Worm (Caenorhabditis elegans) whole organism, L1 larva: ENCODE results near the gene sre-43.

ENCODE experiments used
- C04F5.9 ChIP-seq: sonication (generic microtip); optimal IDR thresholded peaks from 2 replicates; lab custom pipeline; 2016; ENCODE audit warnings: missing genetic modification characterization, missing compliant biosample characterization
- C34B4.2 ChIP-seq: sonication (generic microtip); optimal IDR thresholded peaks from 2 replicates; lab custom pipeline; 2017; ENCODE audit warnings: mild to moderate bottlenecking, missing genetic modification characterization, missing compliant biosample characterization
- F16B12.6 ChIP-seq: fragments of 150-350 bp; optimal IDR thresholded peaks from 2 replicates; lab custom pipeline; 2014; ENCODE audit warnings: missing biosample characterization, missing genetic modification characterization
- aha-1 ChIP-seq: fragments of 150-350 bp; optimal IDR thresholded peaks from 2 replicates; lab custom pipeline; 2014; ENCODE audit warnings: missing biosample characterization, missing genetic modification characterization
- alr-1 ChIP-seq: fragments of 200-800 bp; sonication (Bioruptor generic); optimal IDR thresholded peaks from 2 replicates; lab custom pipeline; 2018; ENCODE audit warnings: borderline replicate concordance, mild to moderate bottlenecking, missing genetic modification characterization, missing compliant biosample characterization
- aly-2 ChIP-seq: fragments of 150-350 bp; optimal IDR thresholded peaks from 2 replicates; lab custom pipeline; 2014; ENCODE audit warnings: missing biosample characterization, missing genetic modification characterization
- ama-1 ChIP-seq: fragments of 150-350 bp; optimal IDR thresholded peaks from 2 replicates; lab custom pipeline; 2014
- blmp-1 ChIP-seq: fragments of 150-350 bp; optimal IDR thresholded peaks from 2 replicates; lab custom pipeline; 2014; ENCODE audit warnings: missing biosample characterization, missing genetic modification characterization
- ceh-63 ChIP-seq: fragments of 200-800 bp; sonication (Bioruptor generic); optimal IDR thresholded peaks from 2 replicates; lab custom pipeline; 2018; ENCODE audit warnings: mild to moderate bottlenecking, missing genetic modification characterization, missing compliant biosample characterization
- ceh-8 ChIP-seq: fragments of 200-800 bp; sonication (Bioruptor generic); optimal IDR thresholded peaks from 2 replicates; lab custom pipeline; 2018; ENCODE audit warnings: mild to moderate bottlenecking, missing genetic modification characterization, moderate library complexity, missing compliant biosample characterization
- ceh-82 ChIP-seq, 3 experiments: fragments of 150-350 bp in 1 of 3; sonication (generic microtip) in 2 of 3; optimal IDR thresholded peaks; 2 replicates each; lab custom pipeline; 2014 to 2017; ENCODE audit warnings: missing biosample characterization in 3 of 3, missing genetic modification characterization in 3 of 3
- ceh-90 ChIP-seq: sonication (generic microtip); optimal IDR thresholded peaks from 2 replicates; lab custom pipeline; 2016; ENCODE audit warnings: missing genetic modification characterization, missing compliant biosample characterization
- dsc-1 ChIP-seq: sonication (generic microtip); optimal IDR thresholded peaks from 2 replicates; lab custom pipeline; 2016; ENCODE audit warnings: mild to moderate bottlenecking, missing genetic modification characterization, missing compliant biosample characterization
- efl-3 ChIP-seq: fragments of 200-800 bp; sonication (Bioruptor generic); optimal IDR thresholded peaks from 2 replicates; lab custom pipeline; 2018; ENCODE audit warnings: mild to moderate bottlenecking, missing genetic modification characterization, missing compliant biosample characterization
- egl-27 ChIP-seq, 2 experiments: fragments of 150-350 bp in 1 of 2; sonication (generic microtip); optimal IDR thresholded peaks; 3 replicates each; lab custom pipeline; 2017 to 2018; ENCODE audit warnings: missing biosample characterization in 2 of 2, missing genetic modification characterization in 2 of 2, missing genetic modification reagents in 2 of 2
- elt-2 ChIP-seq: sonication (generic microtip); optimal IDR thresholded peaks from 2 replicates; lab custom pipeline; 2016; ENCODE audit warnings: missing genetic modification characterization, mild to moderate bottlenecking, inconsistent platforms, missing compliant biosample characterization, missing genetic modification reagents
- ets-5 ChIP-seq: fragments of 200-800 bp; sonication (Bioruptor generic); IDR thresholded peaks from 2 replicates; pipeline ENCODE4 v1.3.6; 2022; ENCODE audit warnings: missing genetic modification characterization, missing compliant biosample characterization
- fkh-10 ChIP-seq: sonication (generic microtip); optimal IDR thresholded peaks from 2 replicates; lab custom pipeline; 2017; ENCODE audit warnings: missing biosample characterization, missing genetic modification reagents, missing genetic modification characterization
- fkh-4 ChIP-seq: sonication (generic microtip); optimal IDR thresholded peaks from 2 replicates; lab custom pipeline; 2016; ENCODE audit warnings: missing compliant biosample characterization, missing genetic modification characterization, borderline replicate concordance
- fkh-8 ChIP-seq: sonication (generic microtip); optimal IDR thresholded peaks from 2 replicates; lab custom pipeline; 2016; ENCODE audit warnings: mild to moderate bottlenecking, missing genetic modification characterization, missing compliant biosample characterization
- grh-1 ChIP-seq: fragments of 200-800 bp; sonication (Bioruptor generic); IDR thresholded peaks from 2 replicates; pipeline ENCODE4 v1.3.6; 2022; ENCODE audit warnings: missing genetic modification reagents, missing genetic modification characterization, missing compliant biosample characterization
- hlh-17 ChIP-seq: fragments of 200-800 bp; sonication (Bioruptor generic); optimal IDR thresholded peaks from 2 replicates; lab custom pipeline; 2018; ENCODE audit warnings: missing genetic modification characterization, mild to moderate bottlenecking, missing compliant biosample characterization, moderate library complexity, borderline replicate concordance
- isw-1 ChIP-seq: fragments of 200-800 bp; sonication (Bioruptor generic); IDR thresholded peaks from 2 replicates; pipeline ENCODE4 v1.3.6; 2022; ENCODE audit warnings: missing genetic modification characterization, missing compliant biosample characterization
- jun-1 ChIP-seq: fragments of 150-350 bp; optimal IDR thresholded peaks from 2 replicates; lab custom pipeline; 2014; ENCODE audit warnings: missing biosample characterization, missing genetic modification reagents, missing genetic modification characterization
- lin-13 ChIP-seq: fragments of 150-350 bp; optimal IDR thresholded peaks from 2 replicates; lab custom pipeline; 2014; ENCODE audit warnings: missing biosample characterization, missing genetic modification reagents, missing genetic modification characterization
- lin-15B ChIP-seq: fragments of 150-350 bp; sonication (generic microtip); optimal IDR thresholded peaks from 3 replicates; lab custom pipeline; 2014; ENCODE audit warnings: missing biosample characterization, missing genetic modification characterization
- mab-9 ChIP-seq: fragments of 200-800 bp; sonication (Bioruptor generic); IDR thresholded peaks from 2 replicates; pipeline ENCODE4 v1.3.6; 2022; ENCODE audit warnings: missing genetic modification reagents, missing genetic modification characterization, missing compliant biosample characterization
- mdl-1 ChIP-seq, 2 experiments: fragments of 150-350 bp; optimal IDR thresholded peaks; 2 replicates each; lab custom pipeline; 2014 to 2017; ENCODE audit warnings: missing biosample characterization in 2 of 2, missing genetic modification characterization in 2 of 2, inconsistent platforms in 1 of 2
- mef-2 ChIP-seq: fragments of 150-350 bp; optimal IDR thresholded peaks from 2 replicates; lab custom pipeline; 2014; ENCODE audit warnings: missing biosample characterization, missing genetic modification characterization
- nhr-12 ChIP-seq: sonication (generic microtip); optimal IDR thresholded peaks from 2 replicates; lab custom pipeline; 2017; ENCODE audit warnings: missing biosample characterization, missing genetic modification characterization
- nhr-19 ChIP-seq: fragments of 200-800 bp; sonication (Bioruptor generic); conservative IDR thresholded peaks from 2 replicates; pipeline ENCODE4 v1.3.6; 2022; ENCODE audit warnings: missing genetic modification characterization, missing compliant biosample characterization
- nhr-20 ChIP-seq: sonication (generic microtip); optimal IDR thresholded peaks from 2 replicates; lab custom pipeline; 2016; ENCODE audit warnings: mild to moderate bottlenecking, missing genetic modification characterization, missing compliant biosample characterization
- nhr-237 ChIP-seq: fragments of 150-350 bp; optimal IDR thresholded peaks from 2 replicates; lab custom pipeline; 2014; ENCODE audit warnings: missing biosample characterization, missing genetic modification characterization
- nhr-85 ChIP-seq: sonication (generic microtip); peaks from one replicate; lab custom pipeline; 2016; ENCODE audit warnings: missing genetic modification characterization, inconsistent platforms, missing compliant biosample characterization
- pag-3 ChIP-seq: sonication (generic microtip); optimal IDR thresholded peaks from 2 replicates; lab custom pipeline; 2017; ENCODE audit warnings: missing genetic modification characterization, mild to moderate bottlenecking, missing compliant biosample characterization, antibody characterized with exemption, borderline replicate concordance; ENCODE audit not compliant: insufficient read depth
- pqm-1 ChIP-seq: sonication (generic microtip); optimal IDR thresholded peaks from 3 replicates; lab custom pipeline; 2017; ENCODE audit warnings: missing biosample characterization, missing genetic modification characterization
- snpc-4 ChIP-seq: fragments of 150-350 bp; optimal IDR thresholded peaks from 2 replicates; lab custom pipeline; 2014; ENCODE audit warnings: missing biosample characterization, missing genetic modification characterization
- sptf-1 ChIP-seq: fragments of 150-350 bp; optimal IDR thresholded peaks from 2 replicates; lab custom pipeline; 2014; ENCODE audit warnings: missing biosample characterization, missing genetic modification characterization
- sup-37 ChIP-seq: fragments of 200-800 bp; sonication (Bioruptor generic); optimal IDR thresholded peaks from 2 replicates; lab custom pipeline; 2018; ENCODE audit warnings: mild to moderate bottlenecking, missing genetic modification characterization, missing compliant biosample characterization
- swsn-7 ChIP-seq: sonication (generic microtip); optimal IDR thresholded peaks from 2 replicates; lab custom pipeline; 2016; ENCODE audit warnings: missing genetic modification characterization, missing compliant biosample characterization
- tbx-2 ChIP-seq: sonication (generic microtip); optimal IDR thresholded peaks from 2 replicates; lab custom pipeline; 2016; ENCODE audit warnings: missing genetic modification characterization, missing compliant biosample characterization
- tlp-1 ChIP-seq: fragments of 150-350 bp; optimal IDR thresholded peaks from 2 replicates; lab custom pipeline; 2014; ENCODE audit warnings: missing biosample characterization, missing genetic modification characterization
- unc-30 ChIP-seq: sonication (generic microtip); optimal IDR thresholded peaks from 2 replicates; lab custom pipeline; 2017; ENCODE audit warnings: missing biosample characterization, missing genetic modification characterization
- unc-86 ChIP-seq: sonication (generic microtip); optimal IDR thresholded peaks from 2 replicates; lab custom pipeline; 2016; ENCODE audit warnings: missing genetic modification characterization, missing compliant biosample characterization
- xbp-1 ChIP-seq: sonication (generic microtip); optimal IDR thresholded peaks from 2 replicates; lab custom pipeline; 2016; ENCODE audit warnings: missing genetic modification characterization, missing compliant biosample characterization
- zip-4 ChIP-seq: fragments of 200-800 bp; sonication (Bioruptor generic); optimal IDR thresholded peaks from 2 replicates; lab custom pipeline; 2018; ENCODE audit warnings: mild to moderate bottlenecking, missing genetic modification characterization, moderate library complexity, missing compliant biosample characterization
- ztf-4 ChIP-seq: fragments of 150-350 bp; optimal IDR thresholded peaks from 2 replicates; lab custom pipeline; 2014; ENCODE audit warnings: missing biosample characterization, missing genetic modification characterization

sre-43 gene

DNA sequence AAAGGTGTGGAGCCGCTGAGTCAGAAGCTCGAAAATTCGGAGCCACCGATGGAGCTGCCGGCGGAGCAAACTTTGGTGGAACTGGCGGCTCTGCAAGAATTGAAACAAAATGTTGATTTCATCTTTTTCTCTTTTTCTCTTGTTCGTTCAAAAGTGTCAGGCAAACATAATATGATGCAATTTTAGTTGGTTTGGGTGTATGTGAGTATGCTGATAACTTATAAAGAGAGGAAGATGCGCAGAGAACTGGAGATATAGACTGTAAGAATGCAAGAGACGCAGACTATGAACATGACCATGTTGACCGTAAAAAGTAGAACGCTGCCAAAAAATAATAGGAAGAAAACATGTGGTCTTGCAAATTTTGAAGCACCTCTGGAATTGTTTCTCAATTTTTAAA lies 14.8 kb downstream of the sre-43 start (continued):
- TF ChIP-seq blmp-1 (tag; lab: Kevin White, UChicago), result peak; percentile 3
- peak; percentile 25 for TF ChIP-seq nhr-85 (tag; lab: Kevin White, UChicago)
- TF ChIP-seq ama-1 (lab: Kevin White, UChicago), result no peak
- no peak for TF ChIP-seq snpc-4
- peak; percentile 1 for TF ChIP-seq tbx-2 (tag; lab: Kevin White, UChicago)
- TF ChIP-seq mef-2 (tag; lab: Kevin White, UChicago), result no peak
- TF ChIP-seq fkh-10 (GFP tag; lab: Kevin White, UChicago), result no peak
- no peak for TF ChIP-seq lin-13 (GFP tag; lab: Kevin White, UChicago)
- TF ChIP-seq lin-15B (tag; lab: Kevin White, UChicago), result no peak
- TF ChIP-seq mdl-1 (tag; optimal IDR thresholded peaks at IDR 0.05; lab: Kevin White, UChicago), result peak in 1 of 2 experiments; percentile 5
- TF ChIP-seq pag-3, result no peak
- no peak for TF ChIP-seq xbp-1 (tag; lab: Kevin White, UChicago)
- peak; percentile 61 for TF ChIP-seq nhr-20
- no peak for TF ChIP-seq ztf-4
- TF ChIP-seq nhr-12, result no peak
- no peak for TF ChIP-seq isw-1 (GFP tag; lab: Robert Waterston, UW)
- no peak for TF ChIP-seq fkh-8
- TF ChIP-seq fkh-4 (tag; lab: Kevin White, UChicago), result no peak
- TF ChIP-seq ceh-82 (tag; optimal IDR thresholded peaks at IDR 0.05; lab: Kevin White, UChicago), result no peak
- no peak for TF ChIP-seq hlh-17 (GFP tag; lab: Kevin White, UChicago)
- no peak for TF ChIP-seq ceh-90 (tag; lab: Kevin White, UChicago)
- TF ChIP-seq jun-1 (tag; lab: Kevin White, UChicago), result no peak
- no peak for TF ChIP-seq grh-1
- TF ChIP-seq C04F5.9 (tag; lab: Kevin White, UChicago), result no peak
- no peak for TF ChIP-seq unc-30
- TF ChIP-seq swsn-7 (tag; lab: Kevin White, UChicago), result no peak
- TF ChIP-seq mab-9, result no peak
- TF ChIP-seq efl-3, result no peak
- TF ChIP-seq zip-4 (GFP tag; lab: Kevin White, UChicago), result no peak
- TF ChIP-seq unc-86 (tag; lab: Kevin White, UChicago), result no peak
- TF ChIP-seq nhr-237 (tag; lab: Kevin White, UChicago), result no peak
- TF ChIP-seq aha-1, result no peak
- TF ChIP-seq egl-27 (tag; optimal IDR thresholded peaks at IDR 0.05; lab: Kevin White, UChicago), result no peak
- 0 out of 2 replicates have a peak, but pooled peaks have one; percentile 6 for TF ChIP-seq nhr-19 (GFP tag; lab: Robert Waterston, UW)
- no peak for TF ChIP-seq ets-5 (GFP tag; lab: Robert Waterston, UW)
- no peak for TF ChIP-seq dsc-1
- TF ChIP-seq pqm-1, result no peak
- no peak for TF ChIP-seq alr-1
- TF ChIP-seq tlp-1, result no peak
- no peak for TF ChIP-seq C34B4.2
- no peak for TF ChIP-seq sup-37 (GFP tag; lab: Kevin White, UChicago)
- TF ChIP-seq sptf-1 (tag; lab: Kevin White, UChicago), result no peak
- no peak for TF ChIP-seq aly-2 (tag; lab: Kevin White, UChicago)
- no peak for TF ChIP-seq F16B12.6 (tag; lab: Kevin White, UChicago)
- no peak for TF ChIP-seq ceh-8 (GFP tag; lab: Kevin White, UChicago)
- no peak for TF ChIP-seq ceh-63 (GFP tag; lab: Kevin White, UChicago)
- peak; percentile 86 for TF ChIP-seq elt-2
